Fruit fly (Drosophila melanogaster): ENCODE results near the gene CG10943.

The CG10943 gene

DNA sequence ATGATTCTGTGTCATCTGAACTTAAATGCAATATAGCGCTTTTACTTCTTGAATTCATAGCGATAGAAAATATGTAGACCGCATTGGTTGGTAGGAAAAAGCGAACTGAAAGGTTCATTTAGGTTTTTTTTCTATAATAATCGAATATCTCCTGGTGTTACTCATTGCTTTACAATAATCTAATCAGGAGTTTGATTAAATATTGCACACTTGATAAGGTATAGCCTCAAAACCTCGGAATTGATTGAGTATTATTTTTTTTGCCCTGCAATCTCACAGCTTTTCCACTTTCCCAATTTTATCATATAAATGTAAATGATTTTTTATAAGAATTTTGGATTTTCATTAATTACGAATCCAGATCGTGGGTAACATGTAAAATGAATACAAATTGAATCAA, at the start of gene CG10943:
Gene CG10943 (minus strand): TSS at position 101 of the 400 bp plus-strand sequence.
- TF ChIP-seq psq (GFP tag; optimal IDR thresholded peaks at IDR 0.05) (no peak), OdsH (GFP tag; optimal IDR thresholded peaks at IDR 0.05) (no peak), foxo (GFP tag; optimal IDR thresholded peaks at IDR 0.05) (no peak), br (GFP tag; optimal IDR thresholded peaks at IDR 0.05) (no peak), Rel (GFP tag; optimal IDR thresholded peaks at IDR 0.05) (no peak), Rel (tag; optimal IDR thresholded peaks at IDR 0.05) (no peak)

DNA sequence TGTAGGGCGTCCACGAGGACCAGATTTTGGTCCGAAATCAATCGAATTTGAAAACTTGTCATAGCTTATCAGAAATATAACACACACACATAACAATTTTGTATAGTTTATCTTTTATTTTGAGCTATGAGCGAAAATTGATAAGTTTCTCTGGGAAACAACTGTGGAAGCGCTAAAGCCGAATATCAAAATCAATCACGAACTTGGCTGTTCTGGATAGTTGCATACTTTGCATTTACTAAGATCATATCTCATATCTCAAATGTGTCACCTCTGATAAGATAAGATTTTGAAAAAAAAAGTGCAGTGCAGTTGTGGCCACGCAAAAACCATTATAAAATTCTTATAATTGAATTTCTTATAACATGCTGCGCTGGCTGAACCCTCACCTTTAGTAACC, 40.9 kb upstream of the CG10943 start, which contains the start of gene CG32117:
Gene CG32117 (minus strand): TSS at position 101 of the 400 bp plus-strand sequence.
- no peak for TF ChIP-seq br (GFP tag; optimal IDR thresholded peaks at IDR 0.05)
- no peak for TF ChIP-seq Abd-B (GFP tag; optimal IDR thresholded peaks at IDR 0.05)
- no peak for TF ChIP-seq CrebA (GFP tag; optimal IDR thresholded peaks at IDR 0.05; ENCODE audit: borderline replicate concordance)
- no peak for TF ChIP-seq Sp1 (GFP tag; optimal IDR thresholded peaks at IDR 0.05)
- no peak for TF ChIP-seq lola (GFP tag; optimal IDR thresholded peaks at IDR 0.05)
- no peak for TF ChIP-seq Myc (optimal IDR thresholded peaks at IDR 0.05)
- no peak for TF ChIP-seq sage (GFP tag; optimal IDR thresholded peaks at IDR 0.05)
- TF ChIP-seq Jra (GFP tag; optimal IDR thresholded peaks at IDR 0.05): no peak
- TF ChIP-seq rgr (GFP tag; optimal IDR thresholded peaks at IDR 0.05): no peak
- TF ChIP-seq Vsx2 (GFP tag; optimal IDR thresholded peaks at IDR 0.05; ENCODE audit: partially characterized antibody): no peak
- no peak for TF ChIP-seq GATAd (GFP tag; optimal IDR thresholded peaks at IDR 0.05)
- no peak for TF ChIP-seq dsf (GFP tag; optimal IDR thresholded peaks at IDR 0.05; ENCODE audit: borderline replicate concordance)

- no peak for TF ChIP-seq N (GFP tag; optimal IDR thresholded peaks at IDR 0.05)
- no peak for TF ChIP-seq Dfd (GFP tag; optimal IDR thresholded peaks at IDR 0.05)
- TF ChIP-seq Myc (optimal IDR thresholded peaks at IDR 0.05): peak; percentile 40
- peak; percentile 14 for TF ChIP-seq brk (GFP tag; optimal IDR thresholded peaks at IDR 0.05)
- no peak for TF ChIP-seq GATAd (GFP tag; optimal IDR thresholded peaks at IDR 0.05)
- TF ChIP-seq h (GFP tag; optimal IDR thresholded peaks at IDR 0.05): no peak
- TF ChIP-seq psq (GFP tag; optimal IDR thresholded peaks at IDR 0.05): no peak
- no peak for TF ChIP-seq HLH106 (tag; optimal IDR thresholded peaks at IDR 0.05)
- no peak for TF ChIP-seq usp (GFP tag; optimal IDR thresholded peaks at IDR 0.05)
Observed at dm6 chr3L:12902579-12903228, 40.0 kb upstream of the CG10943 start, which contains the start of gene CG12520. CG12520 (minus strand) TSS chr3L:12902737.

DNA sequence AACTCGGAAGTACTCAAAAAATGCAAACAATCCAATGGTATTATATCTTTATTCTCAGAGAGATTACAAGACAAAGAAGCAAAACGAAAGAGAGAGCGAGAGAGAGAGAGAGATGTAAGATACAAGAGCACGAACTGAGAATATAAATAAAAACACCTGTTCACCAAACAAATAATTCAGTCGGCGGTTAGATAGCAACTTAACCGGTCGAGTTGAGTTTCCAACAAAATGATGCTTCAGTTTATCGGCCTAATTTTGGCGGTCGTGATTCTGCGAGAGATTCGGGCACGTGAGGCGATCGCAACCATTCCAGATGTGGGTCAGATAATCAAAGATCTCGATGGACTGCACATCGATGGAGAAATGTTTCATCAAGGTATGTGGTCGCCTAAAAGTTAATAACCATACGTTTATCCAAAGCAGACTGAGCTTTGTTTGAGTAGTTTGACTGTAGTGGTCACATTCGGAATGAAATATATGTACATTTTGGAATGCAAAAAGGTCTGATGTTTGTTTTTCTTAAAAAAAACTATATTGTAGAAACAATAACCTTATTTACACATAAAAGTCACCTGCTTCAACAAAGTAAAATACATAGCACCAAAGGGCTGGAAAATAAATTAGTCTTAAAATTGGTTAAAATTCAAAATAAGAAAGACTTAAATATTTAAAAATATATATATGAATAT, 29.9 kb upstream of the CG10943 start, which contains the start of gene CG14118:
Gene CG14118 (plus strand): TSS at position 174 of the 689 bp plus-strand sequence.
- no peak for TF ChIP-seq Abd-B (GFP tag; optimal IDR thresholded peaks at IDR 0.05)
- TF ChIP-seq CG9705 (GFP tag; optimal IDR thresholded peaks at IDR 0.05): no peak
- TF ChIP-seq tai (GFP tag; optimal IDR thresholded peaks at IDR 0.05): no peak
- no peak for TF ChIP-seq ey (GFP tag; optimal IDR thresholded peaks at IDR 0.05)
- TF ChIP-seq dl (GFP tag; optimal IDR thresholded peaks at IDR 0.05; ENCODE audit: insufficient read depth in 1 of 2, partially characterized antibody in 2 of 2): no peak
- TF ChIP-seq br (GFP tag; optimal IDR thresholded peaks at IDR 0.05): no peak
- TF ChIP-seq N (GFP tag; optimal IDR thresholded peaks at IDR 0.05): no peak
- no peak for TF ChIP-seq sage (GFP tag; optimal IDR thresholded peaks at IDR 0.05)
- no peak for TF ChIP-seq dsf (GFP tag; optimal IDR thresholded peaks at IDR 0.05; ENCODE audit: borderline replicate concordance)
- no peak for TF ChIP-seq psq (GFP tag; optimal IDR thresholded peaks at IDR 0.05)
- no peak for TF ChIP-seq Vsx2 (GFP tag; optimal IDR thresholded peaks at IDR 0.05; ENCODE audit: partially characterized antibody)

DNA sequence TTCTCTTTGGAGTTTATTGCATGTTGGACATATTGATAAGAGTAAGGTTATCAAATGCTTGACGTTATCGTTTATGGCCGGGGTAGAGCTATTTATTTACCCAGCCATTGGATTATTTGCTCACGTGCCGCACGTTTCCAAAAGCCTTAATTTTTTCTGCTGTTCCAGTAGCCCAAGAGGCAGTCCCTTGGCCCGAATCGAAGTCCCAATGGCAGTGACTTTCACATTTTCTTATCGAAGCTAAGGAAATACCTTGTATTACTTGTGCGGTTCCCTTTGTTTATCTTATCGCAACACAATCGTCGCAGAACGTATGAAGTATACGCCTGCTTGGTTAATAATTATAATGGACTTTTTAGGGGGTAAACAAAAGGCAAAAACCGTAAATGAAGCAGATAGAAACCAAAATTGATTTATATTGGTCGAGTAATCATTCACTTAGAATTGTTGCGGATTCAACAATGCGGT, 26.7 kb upstream of the CG10943 start, which contains the start of gene CG43894:
Gene CG43894 (plus strand): TSS at position 418 of the 468 bp plus-strand sequence.
- TF ChIP-seq Hr78 (GFP tag; optimal IDR thresholded peaks at IDR 0.05) (no peak), ey (GFP tag; optimal IDR thresholded peaks at IDR 0.05) (no peak), sage (GFP tag; optimal IDR thresholded peaks at IDR 0.05) (no peak), CrebA (GFP tag; optimal IDR thresholded peaks at IDR 0.05; ENCODE audit: borderline replicate concordance) (peak; percentile 67), h (GFP tag; optimal IDR thresholded peaks at IDR 0.05) (peak; percentile 44), foxo (GFP tag; optimal IDR thresholded peaks at IDR 0.05) (no peak), HLH106 (tag; optimal IDR thresholded peaks at IDR 0.05) (no peak), Rel (GFP tag; optimal IDR thresholded peaks at IDR 0.05) (peak; percentile 28), Rel (tag; optimal IDR thresholded peaks at IDR 0.05) (peak; percentile 60), lola (GFP tag; optimal IDR thresholded peaks at IDR 0.05) (no peak), Sp1 (GFP tag; optimal IDR thresholded peaks at IDR 0.05) (no peak), psq (GFP tag; optimal IDR thresholded peaks at IDR 0.05) (no peak), fru (GFP tag; optimal IDR thresholded peaks at IDR 0.05) (peak; percentile 56)
